Worm (Caenorhabditis elegans) whole organism, L3 larva: ENCODE data around the gene letm-1.

Experiments used
- aly-2 ChIP-seq: fragments of 150-350 bp; optimal IDR thresholded peaks from 2 replicates; lab custom pipeline; 2014; ENCODE audit warnings: missing biosample characterization, missing genetic modification characterization
- ama-1 ChIP-seq: fragments of 150-350 bp; optimal IDR thresholded peaks from 2 replicates; lab custom pipeline; 2018
- ceh-28 ChIP-seq: fragments of 150-350 bp; optimal IDR thresholded peaks from 2 replicates; lab custom pipeline; 2014; ENCODE audit warnings: missing biosample characterization, missing genetic modification reagents, missing genetic modification characterization
- ceh-82 ChIP-seq: fragments of 150-350 bp; optimal IDR thresholded peaks from 2 replicates; lab custom pipeline; 2014; ENCODE audit warnings: missing biosample characterization, missing genetic modification characterization
- daf-12 ChIP-seq: fragments of 150-350 bp; optimal IDR thresholded peaks from 2 replicates; lab custom pipeline; 2014; ENCODE audit warnings: missing biosample characterization, missing genetic modification reagents, missing genetic modification characterization
- fos-1 ChIP-seq: fragments of 150-350 bp; optimal IDR thresholded peaks from 2 replicates; lab custom pipeline; 2014; ENCODE audit warnings: missing biosample characterization, missing genetic modification characterization
- lin-39 ChIP-seq: fragments of 150-350 bp; optimal IDR thresholded peaks from 2 replicates; lab custom pipeline; 2018; ENCODE audit warnings: missing biosample characterization, missing genetic modification reagents, missing genetic modification characterization
- mdl-1 ChIP-seq: fragments of 150-350 bp; optimal IDR thresholded peaks from 2 replicates; lab custom pipeline; 2014; ENCODE audit warnings: missing biosample characterization, missing genetic modification characterization
- nhr-237 ChIP-seq: fragments of 150-350 bp; optimal IDR thresholded peaks from 2 replicates; lab custom pipeline; 2014; ENCODE audit warnings: missing biosample characterization, missing genetic modification characterization
- nhr-67 ChIP-seq: fragments of 150-350 bp; optimal IDR thresholded peaks from 2 replicates; lab custom pipeline; 2014; ENCODE audit warnings: missing biosample characterization, missing genetic modification characterization
- pha-4 ChIP-seq: fragments of 150-350 bp; optimal IDR thresholded peaks from 2 replicates; lab custom pipeline; 2014; ENCODE audit warnings: missing biosample characterization, missing genetic modification reagents, missing genetic modification characterization

DNA sequence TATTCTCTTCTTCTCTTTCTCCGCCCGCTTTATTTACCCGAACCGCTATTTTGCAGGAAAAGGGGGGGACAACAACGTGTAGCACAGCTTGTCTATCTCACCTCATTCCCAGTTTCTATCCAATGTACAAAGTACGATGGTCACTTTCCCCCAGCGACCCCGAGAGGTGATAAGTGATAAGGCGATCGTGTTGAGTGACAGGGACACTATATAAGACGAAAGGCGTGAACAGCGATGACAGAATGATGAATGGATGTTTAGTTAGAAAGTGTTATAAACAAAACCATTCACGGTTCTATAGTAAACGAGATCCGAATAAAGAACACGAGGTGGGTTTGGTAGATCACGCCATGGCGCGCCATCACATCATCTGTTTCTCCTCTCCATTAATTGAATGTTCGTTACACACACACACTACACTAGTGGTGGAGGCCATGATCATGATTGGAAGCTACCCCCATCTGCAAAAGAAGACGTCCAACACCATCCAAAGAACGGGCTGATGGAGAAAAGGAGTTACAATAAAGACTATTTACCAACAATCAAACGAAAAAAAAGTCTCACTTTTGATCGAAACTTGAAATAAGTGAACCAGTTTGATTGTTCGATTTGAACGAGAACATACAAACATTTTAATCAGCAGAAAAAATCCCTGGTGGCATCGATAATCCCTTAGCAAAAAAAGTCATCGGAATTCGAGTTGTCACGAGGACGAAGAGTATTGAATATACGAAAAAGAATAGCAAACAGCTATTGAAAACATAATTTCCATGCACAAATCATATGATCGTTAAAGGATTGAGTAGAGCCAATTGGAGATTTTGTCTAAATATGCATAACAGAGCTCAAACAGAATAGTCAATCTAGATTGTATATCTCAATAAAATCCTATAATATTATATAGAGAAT is 4.5 kb upstream of the letm-1 start:
- TF ChIP-seq nhr-67 (tag; lab: Kevin White, UChicago) (no peak), mdl-1 (tag; lab: Kevin White, UChicago) (no peak), fos-1 (tag; lab: Kevin White, UChicago) (no peak), lin-39 (tag; lab: Kevin White, UChicago) (peak; percentile 47), ama-1 (lab: Kevin White, UChicago) (peak; percentile 95), pha-4 (tag; lab: Kevin White, UChicago) (peak; percentile 52), ceh-28 (tag; lab: Kevin White, UChicago) (peak; percentile 45), daf-12 (no peak), nhr-237 (tag; lab: Kevin White, UChicago) (no peak), ceh-82 (tag; lab: Kevin White, UChicago) (no peak), aly-2 (no peak)
